Worm (Caenorhabditis elegans) whole organism, L1 larva: ENCODE data around the gene aagr-4.

ENCODE experiments used
- ceh-82 ChIP-seq, 3 experiments: fragments of 150-350 bp in 1 of 3; sonication (generic microtip) in 2 of 3; optimal IDR thresholded peaks; 2 replicates each; lab custom pipeline; 2014 to 2017; ENCODE audit warnings: missing biosample characterization in 3 of 3, missing genetic modification characterization in 3 of 3
- unc-86 ChIP-seq: sonication (generic microtip); optimal IDR thresholded peaks from 2 replicates; lab custom pipeline; 2016; ENCODE audit warnings: missing genetic modification characterization, missing compliant biosample characterization

DNA sequence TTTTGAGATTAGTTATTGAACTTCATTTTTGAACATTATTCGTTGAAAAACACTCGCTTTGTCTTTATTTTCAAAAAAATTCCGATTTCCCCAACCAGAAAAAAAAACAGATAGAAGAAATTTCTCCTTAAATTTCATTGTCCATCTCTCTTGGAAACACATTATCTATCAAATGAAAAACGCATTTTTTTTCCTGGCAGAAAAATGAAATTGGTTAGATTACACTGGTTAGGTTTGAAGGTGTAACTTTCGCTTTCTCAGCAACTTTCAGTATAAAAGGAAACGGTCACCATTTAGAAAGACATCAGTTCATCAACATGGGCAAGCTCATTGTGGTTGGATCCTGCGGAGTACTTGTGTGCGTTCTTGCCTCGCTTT lies 39.1 kb upstream of the aagr-4 start, which contains the start of gene col-19:
- TF ChIP-seq unc-86 (tag; lab: Kevin White, UChicago): no peak
- TF ChIP-seq ceh-82 (tag; optimal IDR thresholded peaks at IDR 0.05; lab: Kevin White, UChicago): no peak
